Worm (Caenorhabditis elegans) whole organism, mixed stage, embryonic: ENCODE measurements around the gene mat-3.

Source experiments
- M03D4.4 ChIP-seq: sonication (generic microtip); optimal IDR thresholded peaks from 2 replicates; lab custom pipeline; 2017; ENCODE audit warnings: mild to moderate bottlenecking, missing genetic modification characterization, missing compliant biosample characterization
- bed-3 ChIP-seq: fragments of 200-800 bp; sonication (Bioruptor generic); optimal IDR thresholded peaks from 3 replicates; lab custom pipeline; 2018; ENCODE audit warnings: mild to moderate bottlenecking, missing genetic modification characterization, moderate library complexity, missing compliant biosample characterization
- blmp-1 ChIP-seq: fragments of 150-350 bp; optimal IDR thresholded peaks from 2 replicates; lab custom pipeline; 2014; ENCODE audit warnings: missing biosample characterization, missing genetic modification characterization
- ceh-39 ChIP-seq: fragments of 150-350 bp; optimal IDR thresholded peaks from 2 replicates; lab custom pipeline; 2014; ENCODE audit warnings: missing biosample characterization, missing genetic modification characterization
- ceh-43 ChIP-seq: fragments of 200-800 bp; sonication (Bioruptor generic); optimal IDR thresholded peaks from 2 replicates; lab custom pipeline; 2018; ENCODE audit warnings: mild to moderate bottlenecking, missing genetic modification characterization, moderate library complexity, missing compliant biosample characterization
- ceh-83 ChIP-seq: fragments of 200-800 bp; sonication (Bioruptor generic); optimal IDR thresholded peaks from 2 replicates; lab custom pipeline; 2018; ENCODE audit warnings: mild to moderate bottlenecking, missing genetic modification characterization, missing compliant biosample characterization
- ces-1 ChIP-seq: fragments of 150-350 bp; optimal IDR thresholded peaks from 2 replicates; lab custom pipeline; 2014; ENCODE audit warnings: missing biosample characterization, missing genetic modification reagents, missing genetic modification characterization
- cnd-1 ChIP-seq: fragments of 200-800 bp; sonication (Bioruptor generic); optimal IDR thresholded peaks from 2 replicates; lab custom pipeline; 2018; ENCODE audit warnings: mild to moderate bottlenecking, missing genetic modification characterization, missing compliant biosample characterization
- drap-1 ChIP-seq: fragments of 200-800 bp; sonication (Bioruptor generic); optimal IDR thresholded peaks from 3 replicates; lab custom pipeline; 2018; ENCODE audit warnings: mild to moderate bottlenecking, missing genetic modification characterization, missing compliant biosample characterization
- elt-1 ChIP-seq: sonication (generic microtip); optimal IDR thresholded peaks from 2 replicates; lab custom pipeline; 2017; ENCODE audit warnings: missing genetic modification characterization, mild to moderate bottlenecking, missing compliant biosample characterization, antibody characterized with exemption, moderate library complexity, borderline replicate concordance; ENCODE audit not compliant: insufficient read depth
- elt-3 ChIP-seq: fragments of 150-350 bp; optimal IDR thresholded peaks from 2 replicates; lab custom pipeline; 2014; ENCODE audit warnings: missing biosample characterization, missing genetic modification characterization
- flh-1 ChIP-seq: fragments of 200-800 bp; sonication (Bioruptor generic); optimal IDR thresholded peaks from 2 replicates; lab custom pipeline; 2018; ENCODE audit warnings: mild to moderate bottlenecking, missing genetic modification characterization, moderate library complexity, missing compliant biosample characterization
- hlh-1 ChIP-seq: fragments of 150-350 bp; optimal IDR thresholded peaks from 2 replicates; lab custom pipeline; 2014; ENCODE audit warnings: missing biosample characterization, missing genetic modification reagents, missing genetic modification characterization
- lin-13 ChIP-seq: fragments of 150-350 bp; optimal IDR thresholded peaks from 2 replicates; lab custom pipeline; 2014; ENCODE audit warnings: missing biosample characterization, missing genetic modification characterization
- lin-32 ChIP-seq: fragments of 200-800 bp; sonication (Bioruptor generic); optimal IDR thresholded peaks from 2 replicates; lab custom pipeline; 2018; ENCODE audit warnings: mild to moderate bottlenecking, missing genetic modification characterization, missing compliant biosample characterization
- lsy-2 ChIP-seq: fragments of 150-350 bp; optimal IDR thresholded peaks from 2 replicates; lab custom pipeline; 2014; ENCODE audit warnings: missing biosample characterization, missing genetic modification characterization
- mab-5 ChIP-seq: fragments of 150-350 bp; optimal IDR thresholded peaks from 2 replicates; lab custom pipeline; 2014; ENCODE audit warnings: missing biosample characterization, missing genetic modification characterization
- mep-1 ChIP-seq: fragments of 150-350 bp; optimal IDR thresholded peaks from 2 replicates; lab custom pipeline; 2017; ENCODE audit warnings: missing biosample characterization, missing genetic modification reagents, missing genetic modification characterization, inconsistent platforms
- mls-2 ChIP-seq: sonication (generic microtip); optimal IDR thresholded peaks from 2 replicates; lab custom pipeline; 2016; ENCODE audit warnings: mild to moderate bottlenecking, missing genetic modification characterization, moderate library complexity, missing compliant biosample characterization
- nhr-12 ChIP-seq: fragments of 150-350 bp; optimal IDR thresholded peaks from 2 replicates; lab custom pipeline; 2014; ENCODE audit warnings: missing biosample characterization, missing genetic modification characterization
- nhr-237 ChIP-seq: fragments of 150-350 bp; optimal IDR thresholded peaks from 2 replicates; lab custom pipeline; 2014; ENCODE audit warnings: missing biosample characterization, missing genetic modification characterization
- nhr-76 ChIP-seq: sonication (generic microtip); optimal IDR thresholded peaks from 2 replicates; lab custom pipeline; 2017; ENCODE audit warnings: missing biosample characterization, missing genetic modification characterization
- pha-4 ChIP-seq: fragments of 150-350 bp; optimal IDR thresholded peaks from 2 replicates; lab custom pipeline; 2018; ENCODE audit warnings: missing biosample characterization, missing genetic modification reagents, missing genetic modification characterization
- sem-2 ChIP-seq: fragments of 200-800 bp; sonication (Bioruptor generic); optimal IDR thresholded peaks from 2 replicates; lab custom pipeline; 2018; ENCODE audit warnings: mild to moderate bottlenecking, missing genetic modification characterization, missing compliant biosample characterization
- snpc-4 ChIP-seq: fragments of 150-350 bp; optimal IDR thresholded peaks from 2 replicates; lab custom pipeline; 2014; ENCODE audit warnings: missing biosample characterization, missing genetic modification characterization
- sptf-1 ChIP-seq: sonication (generic microtip); optimal IDR thresholded peaks from 2 replicates; lab custom pipeline; 2017; ENCODE audit warnings: mild to moderate bottlenecking, missing genetic modification characterization, moderate library complexity, missing compliant biosample characterization
- unc-120 ChIP-seq: sonication (generic microtip); optimal IDR thresholded peaks from 2 replicates; lab custom pipeline; 2017; ENCODE audit warnings: missing genetic modification characterization, missing compliant biosample characterization; ENCODE audit not compliant: poor library complexity, severe bottlenecking
- unc-39 ChIP-seq: fragments of 150-350 bp; optimal IDR thresholded peaks from 2 replicates; lab custom pipeline; 2014; ENCODE audit warnings: missing biosample characterization, missing genetic modification characterization
- unc-62 ChIP-seq: fragments of 150-350 bp; optimal IDR thresholded peaks from 2 replicates; lab custom pipeline; 2014; ENCODE audit warnings: missing biosample characterization, missing genetic modification reagents, missing genetic modification characterization
- zip-8 ChIP-seq: fragments of 150-350 bp; optimal IDR thresholded peaks from 2 replicates; lab custom pipeline; 2014; ENCODE audit warnings: missing biosample characterization, missing genetic modification characterization
- ztf-11 ChIP-seq: fragments of 150-350 bp; optimal IDR thresholded peaks from 2 replicates; lab custom pipeline; 2014; ENCODE audit warnings: missing biosample characterization, missing genetic modification characterization

The mat-3 gene

DNA sequence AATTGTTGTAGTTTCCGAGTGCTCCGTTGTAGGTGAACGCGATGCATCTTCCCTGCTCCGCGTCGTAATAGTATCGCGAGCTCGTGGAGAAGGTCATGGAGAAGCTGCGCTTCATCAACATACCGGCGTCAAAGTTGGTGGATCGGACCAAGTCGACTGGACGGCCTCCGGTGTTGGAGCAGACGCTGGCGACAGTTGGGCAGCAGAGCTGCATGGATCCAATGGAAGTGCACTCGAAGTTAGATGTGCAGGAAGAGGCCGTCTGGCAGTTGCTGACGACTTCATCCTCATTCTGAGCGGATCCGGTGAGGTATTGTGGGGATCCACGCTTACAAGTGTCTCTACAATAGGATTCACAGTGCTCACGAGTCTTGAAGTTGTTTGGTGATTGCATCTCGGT is 33.8 kb downstream of the mat-3 start:
- no peak for TF ChIP-seq elt-3 (tag; lab: Kevin White, UChicago)
- TF ChIP-seq flh-1 (GFP tag; lab: Kevin White, UChicago): no peak
- no peak for TF ChIP-seq unc-62
- TF ChIP-seq ceh-83 (GFP tag; lab: Kevin White, UChicago): no peak
- TF ChIP-seq ceh-43: no peak
- no peak for TF ChIP-seq lsy-2
- no peak for TF ChIP-seq nhr-237 (tag; lab: Kevin White, UChicago)
- TF ChIP-seq elt-1 (tag; lab: Kevin White, UChicago): no peak
- no peak for TF ChIP-seq pha-4 (tag; lab: Kevin White, UChicago)
- TF ChIP-seq mls-2 (tag; lab: Kevin White, UChicago): no peak
- no peak for TF ChIP-seq unc-39 (tag; lab: Kevin White, UChicago)
- TF ChIP-seq nhr-76: no peak
- no peak for TF ChIP-seq ztf-11 (tag; lab: Kevin White, UChicago)
- no peak for TF ChIP-seq nhr-12
- no peak for TF ChIP-seq bed-3 (GFP tag; lab: Kevin White, UChicago)
- no peak for TF ChIP-seq sem-2 (GFP tag; lab: Kevin White, UChicago)
- no peak for TF ChIP-seq snpc-4 (tag; lab: Kevin White, UChicago)
- no peak for TF ChIP-seq ceh-39 (tag; lab: Kevin White, UChicago)
- TF ChIP-seq mep-1: no peak
- no peak for TF ChIP-seq M03D4.4

ce11 chrIII:512117-512516 is 36.9 kb downstream of the mat-3 start, which contains the start of gene F30H5.3:
Gene F30H5.3, minus strand, starts transcription at chrIII:512217.
- TF ChIP-seq pha-4 (tag; lab: Kevin White, UChicago) (peak; percentile 8), nhr-76 (no peak), drap-1 (GFP tag; lab: Kevin White, UChicago) (no peak), mab-5 (tag; lab: Kevin White, UChicago) (no peak), nhr-12 (no peak), mls-2 (tag; lab: Kevin White, UChicago) (no peak), mep-1 (no peak), ceh-43 (no peak)

DNA sequence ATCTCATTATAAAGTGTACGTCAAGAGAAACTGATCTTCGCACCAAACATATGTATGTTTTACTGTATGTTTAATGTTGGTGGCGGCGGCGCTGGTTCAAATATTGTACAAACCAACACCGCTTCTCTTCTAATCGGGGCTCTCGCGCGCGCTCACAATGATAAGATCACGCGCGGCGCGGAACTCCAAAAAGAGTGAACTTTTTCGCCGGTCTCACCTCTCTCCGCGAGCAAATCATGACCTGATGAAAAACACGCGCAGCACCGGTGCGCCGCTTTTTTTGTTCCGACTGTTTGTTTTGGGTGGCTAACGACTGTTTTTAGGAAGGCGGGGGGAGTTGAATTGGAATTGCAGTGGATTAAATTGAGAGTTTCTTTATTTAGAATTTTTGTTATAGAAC is 38.1 kb downstream of the mat-3 start:
- TF ChIP-seq mls-2 (tag; lab: Kevin White, UChicago) (no peak), ztf-11 (tag; lab: Kevin White, UChicago) (no peak), sem-2 (GFP tag; lab: Kevin White, UChicago) (no peak), nhr-76 (no peak), flh-1 (GFP tag; lab: Kevin White, UChicago) (no peak), zip-8 (no peak), sptf-1 (tag; lab: Kevin White, UChicago) (no peak), mep-1 (no peak)

DNA sequence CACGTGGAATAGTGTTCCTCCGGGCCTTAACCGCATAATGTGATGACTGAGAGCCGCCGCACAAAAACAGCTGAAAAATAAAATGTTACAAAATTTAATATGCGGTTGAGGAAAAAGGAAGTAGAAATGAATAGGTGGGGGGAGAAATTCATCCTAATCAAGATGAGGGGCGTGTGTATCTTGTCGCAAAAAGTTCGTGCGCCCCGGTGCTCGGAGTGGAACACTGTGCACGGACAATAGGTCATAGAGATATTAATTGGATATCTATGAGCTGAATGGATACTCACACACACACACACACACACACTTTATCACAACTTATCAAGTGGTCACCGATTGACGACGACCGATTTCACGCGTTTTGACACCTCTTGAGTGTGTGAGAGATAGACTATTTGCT is 48.7 kb downstream of the mat-3 start, which contains the start of gene T22F7.3:
TSS of gene T22F7.3 (minus strand) at position 101 of the 400 bp plus-strand sequence.
- TF ChIP-seq ceh-83 (GFP tag; lab: Kevin White, UChicago): no peak
- TF ChIP-seq sptf-1 (tag; lab: Kevin White, UChicago): no peak
- no peak for TF ChIP-seq mab-5 (tag; lab: Kevin White, UChicago)
- no peak for TF ChIP-seq lin-13 (tag; lab: Kevin White, UChicago)
- no peak for TF ChIP-seq sem-2 (GFP tag; lab: Kevin White, UChicago)
- TF ChIP-seq flh-1 (GFP tag; lab: Kevin White, UChicago): no peak
- TF ChIP-seq, all 35 proteins: peak for 0

DNA sequence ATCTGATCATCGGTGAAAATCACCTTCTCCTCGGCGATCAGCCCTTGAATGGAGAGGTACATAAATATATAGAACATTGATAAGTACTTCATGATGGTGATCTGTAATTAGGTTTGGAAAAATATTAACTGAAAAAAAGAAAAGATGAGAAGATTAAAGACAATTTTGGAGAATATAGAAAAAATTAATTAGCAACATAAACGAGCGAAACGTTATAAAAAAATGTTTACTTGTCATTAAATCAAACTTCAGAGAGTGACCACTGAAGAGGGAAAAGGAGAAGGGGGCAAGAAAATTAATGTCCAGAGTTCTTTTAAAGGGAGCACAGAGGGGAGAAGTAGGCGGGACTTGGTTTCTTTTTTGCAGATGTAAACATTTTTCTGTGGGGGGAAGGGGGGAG is 51.6 kb downstream of the mat-3 start, which contains the start of gene T22F7.4:
TSS of gene T22F7.4 (minus strand) at position 101 of the 400 bp plus-strand sequence.
- TF ChIP-seq zip-8: no peak

- TF ChIP-seq lsy-2 (no peak), lin-32 (GFP tag; lab: Kevin White, UChicago) (no peak), zip-8 (no peak), pha-4 (tag; lab: Kevin White, UChicago) (no peak), nhr-12 (no peak), blmp-1 (tag; lab: Kevin White, UChicago) (no peak), mab-5 (tag; lab: Kevin White, UChicago) (no peak), ztf-11 (tag; lab: Kevin White, UChicago) (no peak), ceh-39 (tag; lab: Kevin White, UChicago) (no peak), cnd-1 (tag; lab: Kevin White, UChicago) (no peak), mep-1 (no peak), ceh-43 (no peak), unc-120 (tag; lab: Kevin White, UChicago) (no peak), hlh-1 (tag; lab: Kevin White, UChicago) (no peak), ces-1 (GFP tag; lab: Kevin White, UChicago) (no peak), M03D4.4 (no peak)
These were observed 55.6 kb downstream of the mat-3 start for ce11 chrIII:530899-531298.
